Fruit fly (Drosophila melanogaster): Measurements from ENCODE around the gene Mcr.
A peak's percentile ranks its signal among the peaks of the same experiment; 100 is the strongest.

The Mcr gene

DNA sequence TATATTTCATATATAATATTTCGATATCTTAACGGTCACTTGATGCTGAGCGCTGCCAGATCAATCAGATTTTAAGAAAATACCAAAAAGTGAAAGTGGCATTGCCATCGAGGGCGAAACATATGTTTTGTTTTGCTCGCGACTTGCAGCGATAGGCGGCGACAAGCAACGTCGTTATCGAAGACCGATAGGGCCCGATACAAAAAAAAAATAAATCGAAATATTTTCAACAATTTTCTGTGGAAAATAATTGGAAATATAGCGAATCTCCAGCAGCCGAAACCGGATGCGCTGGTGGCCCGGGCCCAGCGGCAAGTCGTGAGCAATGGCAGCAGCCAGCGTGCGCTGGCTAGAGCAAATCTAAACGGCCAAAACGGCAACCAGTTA lies 39.5 kb downstream of the Mcr start, which contains the start of gene Megf8 (continued):
- TF ChIP-seq zen2 (GFP tag; IDR thresholded peaks at IDR 0.05; ENCODE audit: partially characterized antibody) = peak; percentile 84
- peak; percentile 78; the same call in 2 of the 3 replicates for TF ChIP-seq Opbp (GFP tag; IDR thresholded peaks at IDR 0.05; ENCODE audit: partially characterized antibody)
- TF ChIP-seq B-H1 (GFP tag; IDR thresholded peaks at IDR 0.05) = no peak
- TF ChIP-seq Ets97D (GFP tag; optimal IDR thresholded peaks at IDR 0.05) = no peak
- no peak for TF ChIP-seq Xrp1 (GFP tag; IDR thresholded peaks at IDR 0.05)
- TF ChIP-seq CG6765 (GFP tag; optimal IDR thresholded peaks at IDR 0.05) = no peak
- TF ChIP-seq hbn (GFP tag; IDR thresholded peaks at IDR 0.05; ENCODE audit: partially characterized antibody) = peak; percentile 55
- TF ChIP-seq lmd (GFP tag; IDR thresholded peaks at IDR 0.05) = no peak
- no peak for TF ChIP-seq Pdp1 (GFP tag; optimal IDR thresholded peaks at IDR 0.05)
- TF ChIP-seq fu2 (GFP tag; optimal IDR thresholded peaks at IDR 0.05) = no peak
- 0 out of 2 replicates have a peak, but pooled peaks have one; percentile 35 for TF ChIP-seq rib (GFP tag; IDR thresholded peaks at IDR 0.05)
- TF ChIP-seq MBD-R2 (GFP tag; IDR thresholded peaks at IDR 0.05) = peak; percentile 52
- no peak for TF ChIP-seq BEAF-32 (GFP tag; optimal IDR thresholded peaks at IDR 0.05)
- no peak for TF ChIP-seq CG11398 (GFP tag; optimal IDR thresholded peaks at IDR 0.05)
- TF ChIP-seq CG3163 (GFP tag; optimal IDR thresholded peaks at IDR 0.05) = no peak
- TF ChIP-seq ac (GFP tag; optimal IDR thresholded peaks at IDR 0.05) = no peak
- no peak for TF ChIP-seq twi (tag; optimal IDR thresholded peaks at IDR 0.05)
- TF ChIP-seq CG42726 (GFP tag; IDR thresholded peaks at IDR 0.05; ENCODE audit: partially characterized antibody) = peak; percentile 21; the same call in 1 of the 2 replicates
- TF ChIP-seq fd96Cb (tag; optimal IDR thresholded peaks at IDR 0.05) = no peak
- TF ChIP-seq B-H2 (GFP tag; optimal IDR thresholded peaks at IDR 0.05) = no peak
- TF ChIP-seq CG30403 (GFP tag; optimal IDR thresholded peaks at IDR 0.05) = no peak
- no peak for TF ChIP-seq Elba2 (GFP tag; optimal IDR thresholded peaks at IDR 0.05)
- TF ChIP-seq vvl (GFP tag; IDR thresholded peaks at IDR 0.05) = peak; percentile 71; the same call in 1 of the 2 replicates
- TF ChIP-seq unpg (GFP tag; optimal IDR thresholded peaks at IDR 0.05) = no peak
- no peak for TF ChIP-seq hth (optimal IDR thresholded peaks at IDR 0.05)
- no peak for TF ChIP-seq CG12942 (GFP tag; optimal IDR thresholded peaks at IDR 0.05)
- peak; percentile 72 for TF ChIP-seq tna (GFP tag; IDR thresholded peaks at IDR 0.05; ENCODE audit: partially characterized antibody)
- peak; percentile 92 for TF ChIP-seq chinmo (GFP tag; IDR thresholded peaks at IDR 0.05; ENCODE audit: partially characterized antibody)
- no peak for TF ChIP-seq CG4424 (GFP tag; optimal IDR thresholded peaks at IDR 0.05)
- TF ChIP-seq sna (GFP tag; IDR thresholded peaks at IDR 0.05; ENCODE audit: partially characterized antibody) = peak; percentile 55
- TF ChIP-seq kay (GFP tag; optimal IDR thresholded peaks at IDR 0.05) = no peak
- no peak for TF ChIP-seq CG10366 (GFP tag; IDR thresholded peaks at IDR 0.05)
- TF ChIP-seq CG10543 (GFP tag; optimal IDR thresholded peaks at IDR 0.05) = no peak
- TF ChIP-seq CG2199 (GFP tag; IDR thresholded peaks at IDR 0.05) = no peak
- TF ChIP-seq CG10959 (GFP tag; IDR thresholded peaks at IDR 0.05) = no peak
- no peak for TF ChIP-seq CG11723 (GFP tag; optimal IDR thresholded peaks at IDR 0.05)
- TF ChIP-seq CG6854 (GFP tag; optimal IDR thresholded peaks at IDR 0.05) = no peak
- no peak for TF ChIP-seq CG17359 (tag; optimal IDR thresholded peaks at IDR 0.05)
- TF ChIP-seq unc-4 (GFP tag; IDR thresholded peaks at IDR 0.05; ENCODE audit: partially characterized antibody) = peak; percentile 53; the same call in 1 of the 2 replicates
- peak; percentile 5; the same call in 2 of the 3 replicates for TF ChIP-seq CG16813 (GFP tag; IDR thresholded peaks at IDR 0.05; ENCODE audit: partially characterized antibody)

DNA sequence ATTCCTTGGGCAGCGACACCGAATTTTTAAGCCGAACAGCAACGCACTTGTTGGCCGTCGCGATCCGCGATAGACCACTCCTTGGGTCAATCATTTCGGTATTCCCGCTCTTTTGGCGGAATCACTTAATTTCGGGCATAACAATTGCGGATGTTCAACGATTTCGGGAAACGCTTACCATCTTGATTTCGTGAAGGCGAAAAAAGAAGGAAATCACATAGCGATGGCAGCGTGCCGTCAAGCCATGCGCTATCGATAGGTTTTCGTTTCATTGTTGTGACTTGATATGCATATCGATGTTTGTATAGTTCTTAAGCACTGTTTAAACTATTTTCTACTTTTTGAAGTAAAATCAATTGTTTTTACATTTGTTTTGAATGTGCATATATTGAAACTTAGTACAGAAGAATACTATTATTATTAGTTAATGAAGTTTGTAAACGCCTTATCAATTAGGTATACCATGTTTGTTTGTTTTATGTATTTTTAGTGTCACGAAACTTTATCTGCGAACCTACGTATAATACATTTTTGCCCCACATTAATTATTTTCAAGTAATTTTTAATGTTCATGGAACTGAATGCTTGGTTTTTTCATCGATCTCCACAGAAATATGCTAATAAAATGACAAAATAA lies 40.0 kb downstream of the Mcr start, which contains the start of gene RpL36A:
Gene RpL36A (minus strand): TSS at position 265 of the 637 bp plus-strand sequence.
- TF ChIP-seq CG2678 (tag; optimal IDR thresholded peaks at IDR 0.05) (no peak), NC2α (GFP tag; optimal IDR thresholded peaks at IDR 0.05) (no peak), Ssrp (tag; optimal IDR thresholded peaks at IDR 0.05) (no peak), crp (GFP tag; optimal IDR thresholded peaks at IDR 0.05) (no peak), CG12155 (GFP tag; optimal IDR thresholded peaks at IDR 0.05) (no peak), CG4360 (GFP tag; IDR thresholded peaks at IDR 0.05) (no peak), Xbp1 (GFP tag; optimal IDR thresholded peaks at IDR 0.05) (peak; percentile 55), CG8944 (GFP tag; optimal IDR thresholded peaks at IDR 0.05) (peak; percentile 43), CG10209 (GFP tag; optimal IDR thresholded peaks at IDR 0.05) (peak; percentile 42), CG14441 (GFP tag; IDR thresholded peaks at IDR 0.05) (peak; percentile 51), hb (GFP tag; IDR thresholded peaks at IDR 0.05; ENCODE audit: partially characterized antibody) (peak; percentile 84), ap (GFP tag; IDR thresholded peaks at IDR 0.05) (no peak)
